Worm (Caenorhabditis elegans): ENCODE results near the gene nhr-129.

Gene nhr-129

ce11 chrV:13312210-13312676 is 18.6 kb downstream of the nhr-129 start, which contains the start of gene nasp-2:
Gene nasp-2, minus strand, starts transcription at chrV:13312260.
- no peak for TF ChIP-seq R02D3.7 (tag; optimal IDR thresholded peaks at IDR 0.05)
- TF ChIP-seq tbx-2 (tag; optimal IDR thresholded peaks at IDR 0.05): no peak
- no peak for TF ChIP-seq mdl-1 (tag; optimal IDR thresholded peaks at IDR 0.05)
- TF ChIP-seq nhr-76 (tag; optimal IDR thresholded peaks at IDR 0.05): no peak
- TF ChIP-seq fkh-10 (GFP tag; optimal IDR thresholded peaks at IDR 0.05): no peak
- TF ChIP-seq elt-2 (tag; optimal IDR thresholded peaks at IDR 0.05): peak; percentile 20
- TF ChIP-seq zag-1 (tag; optimal IDR thresholded peaks at IDR 0.05): no peak
- no peak for TF ChIP-seq nhr-11 (tag; optimal IDR thresholded peaks at IDR 0.05)
- TF ChIP-seq lin-39 (tag; optimal IDR thresholded peaks at IDR 0.05): no peak
- TF ChIP-seq ceh-82 (tag; optimal IDR thresholded peaks at IDR 0.05): no peak
- TF ChIP-seq egl-27 (tag; optimal IDR thresholded peaks at IDR 0.05): no peak
- TF ChIP-seq lsy-12 (tag; optimal IDR thresholded peaks at IDR 0.05): no peak
- TF ChIP-seq nhr-25 (tag; optimal IDR thresholded peaks at IDR 0.05): no peak
- no peak for TF ChIP-seq jun-1 (tag; optimal IDR thresholded peaks at IDR 0.05)
- no peak for TF ChIP-seq ztf-4 (tag; optimal IDR thresholded peaks at IDR 0.05)
- no peak for TF ChIP-seq nhr-12 (tag; optimal IDR thresholded peaks at IDR 0.05)
- TF ChIP-seq elt-1 (tag; optimal IDR thresholded peaks at IDR 0.05): no peak
- no peak for TF ChIP-seq daf-12 (tag; optimal IDR thresholded peaks at IDR 0.05)
- TF ChIP-seq nhr-28 (tag; optimal IDR thresholded peaks at IDR 0.05): no peak
- no peak for TF ChIP-seq aly-2 (tag; optimal IDR thresholded peaks at IDR 0.05)
- no peak for TF ChIP-seq snpc-4 (tag; optimal IDR thresholded peaks at IDR 0.05)
- TF ChIP-seq sea-2 (GFP tag; optimal IDR thresholded peaks at IDR 0.05): no peak
- no peak for TF ChIP-seq fos-1 (tag; optimal IDR thresholded peaks at IDR 0.05)
- TF ChIP-seq ceh-16 (tag; optimal IDR thresholded peaks at IDR 0.05): no peak
- peak; percentile 37 for TF ChIP-seq pha-4 (tag; optimal IDR thresholded peaks at IDR 0.05)
- no peak for TF ChIP-seq egl-5 (tag; optimal IDR thresholded peaks at IDR 0.05)
- no peak for TF ChIP-seq unc-39 (tag; optimal IDR thresholded peaks at IDR 0.05)
- peak; percentile 3 for TF ChIP-seq nhr-43 (tag; optimal IDR thresholded peaks at IDR 0.05; ENCODE audit: poor library complexity, severe bottlenecking)
- peak; percentile 44 for TF ChIP-seq lin-15B (tag; optimal IDR thresholded peaks at IDR 0.05)

DNA sequence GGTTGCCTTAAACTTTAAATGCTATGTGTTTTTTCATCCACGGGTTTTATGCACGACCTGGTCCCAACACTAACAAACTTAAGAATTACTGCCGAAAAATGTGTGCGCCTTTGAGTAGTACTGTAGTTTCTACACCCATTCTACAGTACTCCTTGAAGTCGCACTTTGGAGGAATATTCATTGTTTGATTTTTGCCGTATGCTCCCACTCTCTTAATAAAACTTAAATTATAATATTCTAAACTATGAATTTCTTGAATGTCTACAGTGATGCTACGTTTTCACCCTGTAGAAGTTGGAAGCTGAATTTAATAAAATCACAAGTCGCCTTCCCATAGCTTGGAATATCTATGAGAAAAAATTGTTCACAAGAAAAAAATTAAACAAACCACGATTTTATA is 21.0 kb downstream of the nhr-129 start:
- no peak for TF ChIP-seq hmg-11 (tag; optimal IDR thresholded peaks at IDR 0.05)
- no peak for TF ChIP-seq ceh-82 (tag; optimal IDR thresholded peaks at IDR 0.05)
- no peak for TF ChIP-seq fkh-10 (GFP tag; optimal IDR thresholded peaks at IDR 0.05)
- TF ChIP-seq mml-1 (tag; optimal IDR thresholded peaks at IDR 0.05): no peak
- no peak for TF ChIP-seq egl-27 (tag; optimal IDR thresholded peaks at IDR 0.05)
- no peak for TF ChIP-seq elt-1 (tag; optimal IDR thresholded peaks at IDR 0.05)
- no peak for TF ChIP-seq nhr-76 (tag; optimal IDR thresholded peaks at IDR 0.05)
- no peak for TF ChIP-seq elt-2 (tag; optimal IDR thresholded peaks at IDR 0.05)
- TF ChIP-seq lsy-12 (tag; optimal IDR thresholded peaks at IDR 0.05): no peak
- no peak for TF ChIP-seq jun-1 (tag; optimal IDR thresholded peaks at IDR 0.05)
- TF ChIP-seq nhr-43 (tag; optimal IDR thresholded peaks at IDR 0.05; ENCODE audit: poor library complexity, severe bottlenecking): no peak
- no peak for TF ChIP-seq fos-1 (tag; optimal IDR thresholded peaks at IDR 0.05)
- no peak for TF ChIP-seq nfya-1 (tag; optimal IDR thresholded peaks at IDR 0.05; ENCODE audit: insufficient read depth)
- TF ChIP-seq ztf-4 (tag; optimal IDR thresholded peaks at IDR 0.05): no peak
- no peak for TF ChIP-seq sea-2 (GFP tag; optimal IDR thresholded peaks at IDR 0.05)
- no peak for TF ChIP-seq unc-39 (tag; optimal IDR thresholded peaks at IDR 0.05)
- no peak for TF ChIP-seq pqm-1 (tag; optimal IDR thresholded peaks at IDR 0.05)
- TF ChIP-seq snpc-4 (tag; optimal IDR thresholded peaks at IDR 0.05): no peak

DNA sequence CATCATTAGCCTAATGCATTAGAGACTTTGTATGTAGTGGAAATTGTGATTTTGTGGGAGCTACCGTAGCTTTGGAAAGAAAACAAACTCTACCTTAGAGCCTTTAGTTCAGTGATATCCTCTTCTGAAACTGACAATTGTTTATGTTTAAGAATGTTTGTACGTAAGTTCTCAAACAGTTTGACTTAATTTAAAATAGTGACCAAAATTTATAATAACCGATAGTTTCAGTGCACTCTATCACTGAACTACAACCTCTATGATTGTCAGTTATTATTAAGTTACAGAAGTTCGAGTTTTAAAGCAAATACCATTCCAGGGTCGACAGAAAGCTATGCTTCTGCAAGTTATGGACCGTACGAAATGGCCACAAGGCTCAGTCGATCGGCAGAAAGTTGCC is 22.2 kb downstream of the nhr-129 start, which contains the start of gene C50B6.1:
Gene C50B6.1 (plus strand): TSS at position 301 of the 400 bp plus-strand sequence.
- no peak for TF ChIP-seq aly-2 (tag; optimal IDR thresholded peaks at IDR 0.05)
- no peak for TF ChIP-seq skn-1 (tag; optimal IDR thresholded peaks at IDR 0.05)
- no peak for TF ChIP-seq zag-1 (tag; optimal IDR thresholded peaks at IDR 0.05)
- no peak for TF ChIP-seq nhr-28 (tag; optimal IDR thresholded peaks at IDR 0.05)
- TF ChIP-seq elt-2 (tag; optimal IDR thresholded peaks at IDR 0.05): no peak
- TF ChIP-seq nhr-43 (tag; optimal IDR thresholded peaks at IDR 0.05; ENCODE audit: poor library complexity, severe bottlenecking): no peak
- no peak for TF ChIP-seq sea-2 (GFP tag; optimal IDR thresholded peaks at IDR 0.05)
- no peak for TF ChIP-seq daf-12 (tag; optimal IDR thresholded peaks at IDR 0.05)
- no peak for TF ChIP-seq ceh-82 (tag; optimal IDR thresholded peaks at IDR 0.05)
- TF ChIP-seq unc-39 (tag; optimal IDR thresholded peaks at IDR 0.05): no peak
- TF ChIP-seq nhr-11 (tag; optimal IDR thresholded peaks at IDR 0.05): no peak
- TF ChIP-seq ama-1 (optimal IDR thresholded peaks at IDR 0.05): no peak
- no peak for TF ChIP-seq eor-1 (tag; optimal IDR thresholded peaks at IDR 0.05)
- no peak for TF ChIP-seq nhr-237 (tag; optimal IDR thresholded peaks at IDR 0.05)
- no peak for TF ChIP-seq snpc-4 (tag; optimal IDR thresholded peaks at IDR 0.05)
- no peak for TF ChIP-seq ceh-28 (tag; optimal IDR thresholded peaks at IDR 0.05)
- TF ChIP-seq ceh-9 (tag; optimal IDR thresholded peaks at IDR 0.05): no peak
- TF ChIP-seq ceh-16 (tag; optimal IDR thresholded peaks at IDR 0.05): no peak
- no peak for TF ChIP-seq fkh-10 (GFP tag; optimal IDR thresholded peaks at IDR 0.05)
- no peak for TF ChIP-seq unc-62 (GFP tag; optimal IDR thresholded peaks at IDR 0.05)

Data from whole organism, L3 larva.